Worm (Caenorhabditis elegans) whole organism, L4 larva: ENCODE results near the gene pxl-1.

Source experiments
- D1046.2 ChIP-seq: fragments of 200-800 bp; sonication (Bioruptor generic); IDR thresholded peaks from 2 replicates; pipeline ENCODE4 v1.3.6; 2022; ENCODE audit warnings: missing genetic modification characterization, missing compliant biosample characterization
- F49E8.2 ChIP-seq: sonication (generic microtip); optimal IDR thresholded peaks from 2 replicates; lab custom pipeline; 2016; ENCODE audit warnings: missing compliant biosample characterization, mild to moderate bottlenecking, missing genetic modification characterization, borderline replicate concordance
- R02D3.7 ChIP-seq: fragments of 150-350 bp; sonication (generic microtip); optimal IDR thresholded peaks from 3 replicates; lab custom pipeline; 2014; ENCODE audit warnings: missing biosample characterization, missing genetic modification characterization
- T20F7.1 ChIP-seq: fragments of 200-800 bp; sonication (Bioruptor generic); optimal IDR thresholded peaks from 2 replicates; lab custom pipeline; 2018; ENCODE audit warnings: mild to moderate bottlenecking, missing genetic modification characterization, missing compliant biosample characterization
- ZK337.2 ChIP-seq: fragments of 200-800 bp; sonication (Bioruptor generic); IDR thresholded peaks from 2 replicates; pipeline ENCODE4 v1.3.6; 2022; ENCODE audit warnings: missing genetic modification reagents, missing genetic modification characterization, missing compliant biosample characterization
- aha-1 ChIP-seq: fragments of 150-350 bp; peaks from one replicate; lab custom pipeline; 2014; ENCODE audit warnings: missing biosample characterization, missing genetic modification characterization
- aly-2 ChIP-seq: sonication (generic microtip); optimal IDR thresholded peaks from 2 replicates; lab custom pipeline; 2018; ENCODE audit warnings: missing biosample characterization, missing genetic modification characterization
- ceh-20 ChIP-seq: fragments of 200-800 bp; sonication (Bioruptor generic); IDR thresholded peaks from 2 replicates; pipeline ENCODE4 v1.3.6; 2022; ENCODE audit warnings: missing genetic modification reagents, missing genetic modification characterization, missing compliant biosample characterization
- ceh-28 ChIP-seq: fragments of 150-350 bp; optimal IDR thresholded peaks from 2 replicates; lab custom pipeline; 2014; ENCODE audit warnings: missing biosample characterization, missing genetic modification reagents, missing genetic modification characterization
- ceh-32 ChIP-seq: sonication (generic microtip); optimal IDR thresholded peaks from 2 replicates; lab custom pipeline; 2016; ENCODE audit warnings: mild to moderate bottlenecking, missing genetic modification characterization, missing compliant biosample characterization; ENCODE audit not compliant: poor library complexity
- ces-1 ChIP-seq: fragments of 150-350 bp; sonication (generic microtip); optimal IDR thresholded peaks from 4 replicates; lab custom pipeline; 2014; ENCODE audit warnings: missing biosample characterization, missing genetic modification reagents, missing genetic modification characterization
- cey-2 ChIP-seq: sonication (generic microtip); optimal IDR thresholded peaks from 3 replicates; lab custom pipeline; 2017; ENCODE audit warnings: missing genetic modification characterization, mild to moderate bottlenecking, missing compliant biosample characterization, antibody characterized with exemption, borderline replicate concordance; ENCODE audit not compliant: insufficient read depth
- daf-12 ChIP-seq: fragments of 150-350 bp; optimal IDR thresholded peaks from 2 replicates; lab custom pipeline; 2014; ENCODE audit warnings: missing biosample characterization, missing genetic modification reagents, missing genetic modification characterization
- daf-8 ChIP-seq: fragments of 200-800 bp; sonication (Bioruptor generic); IDR thresholded peaks from 2 replicates; pipeline ENCODE4 v1.3.6; 2022; ENCODE audit warnings: missing genetic modification characterization, missing compliant biosample characterization
- dmd-6 ChIP-seq: fragments of 200-800 bp; sonication (Bioruptor generic); IDR thresholded peaks from 2 replicates; pipeline ENCODE4 v1.3.6; 2022; ENCODE audit warnings: missing genetic modification reagents, missing genetic modification characterization, missing compliant biosample characterization
- hlh-30 ChIP-seq: sonication (generic microtip); optimal IDR thresholded peaks from 2 replicates; lab custom pipeline; 2017; ENCODE audit warnings: antibody characterized with exemption, mild to moderate bottlenecking, missing genetic modification characterization, missing compliant biosample characterization; ENCODE audit not compliant: insufficient read depth
- jun-1 ChIP-seq: fragments of 150-350 bp; optimal IDR thresholded peaks from 2 replicates; lab custom pipeline; 2014; ENCODE audit warnings: missing biosample characterization, missing genetic modification reagents, missing genetic modification characterization
- lim-7 ChIP-seq: fragments of 200-800 bp; sonication (Bioruptor generic); IDR thresholded peaks from 2 replicates; pipeline ENCODE4 v1.3.6; 2022; ENCODE audit warnings: missing genetic modification characterization, missing compliant biosample characterization
- lin-13 ChIP-seq: fragments of 150-350 bp; optimal IDR thresholded peaks from 2 replicates; lab custom pipeline; 2014; ENCODE audit warnings: missing biosample characterization, missing genetic modification reagents, missing genetic modification characterization
- lin-38 ChIP-seq: fragments of 200-800 bp; sonication (Bioruptor generic); IDR thresholded peaks from 2 replicates; pipeline ENCODE4 v1.3.6; 2022; ENCODE audit warnings: missing genetic modification reagents, missing genetic modification characterization, missing compliant biosample characterization
- lin-39 ChIP-seq: fragments of 150-350 bp; optimal IDR thresholded peaks from 2 replicates; lab custom pipeline; 2014; ENCODE audit warnings: missing biosample characterization, missing genetic modification reagents, missing genetic modification characterization
- lir-3 ChIP-seq: sonication (generic microtip); optimal IDR thresholded peaks from 2 replicates; lab custom pipeline; 2016; ENCODE audit warnings: mild to moderate bottlenecking, missing genetic modification characterization, missing compliant biosample characterization
- madf-5 ChIP-seq, 2 experiments: fragments of 200-800 bp; sonication (Bioruptor generic); IDR thresholded peaks; 2 replicates each; pipeline ENCODE4 v1.3.6; 2022; ENCODE audit warnings: missing compliant biosample characterization in 2 of 2, missing genetic modification characterization in 2 of 2
- madf-9 ChIP-seq: fragments of 200-800 bp; sonication (Bioruptor generic); conservative IDR thresholded peaks from 2 replicates; pipeline ENCODE4 v1.3.6; 2022; ENCODE audit warnings: missing genetic modification reagents, missing genetic modification characterization, missing compliant biosample characterization
- mdl-1 ChIP-seq, 2 experiments: fragments of 150-350 bp in 1 of 2; sonication (generic microtip) in 1 of 2; optimal IDR thresholded peaks; 2 replicates each; lab custom pipeline; 2014 to 2017; ENCODE audit warnings: missing biosample characterization in 2 of 2, missing genetic modification characterization in 2 of 2
- mdt-29 ChIP-seq: fragments of 200-800 bp; sonication (Bioruptor generic); IDR thresholded peaks from 2 replicates; pipeline ENCODE4 v1.3.6; 2022; ENCODE audit warnings: missing genetic modification reagents, missing genetic modification characterization, missing compliant biosample characterization
- mep-1 ChIP-seq: fragments of 150-350 bp; sonication (generic microtip); optimal IDR thresholded peaks from 3 replicates; lab custom pipeline; 2014; ENCODE audit warnings: missing biosample characterization, missing genetic modification characterization
- mes-2 ChIP-seq: sonication (generic microtip); optimal IDR thresholded peaks from 2 replicates; lab custom pipeline; 2016; ENCODE audit warnings: missing genotype, mild to moderate bottlenecking, missing genetic modification characterization, missing compliant biosample characterization; ENCODE audit not compliant: poor library complexity, severe bottlenecking
- mxl-2 ChIP-seq: fragments of 200-800 bp; sonication (Bioruptor generic); conservative IDR thresholded peaks from 2 replicates; pipeline ENCODE4 v1.3.6; 2022; ENCODE audit warnings: missing genetic modification reagents, missing genetic modification characterization, missing compliant biosample characterization
- nhr-102 ChIP-seq: sonication (generic microtip); optimal IDR thresholded peaks from 2 replicates; lab custom pipeline; 2016; ENCODE audit warnings: mild to moderate bottlenecking, missing genetic modification characterization, moderate library complexity, missing compliant biosample characterization
- nhr-28 ChIP-seq: fragments of 150-350 bp; optimal IDR thresholded peaks from 2 replicates; lab custom pipeline; 2014; ENCODE audit warnings: missing biosample characterization, missing genetic modification characterization
- nhr-42 ChIP-seq: fragments of 200-800 bp; sonication (Bioruptor generic); IDR thresholded peaks from 2 replicates; pipeline ENCODE4 v1.3.6; 2022; ENCODE audit warnings: missing genetic modification characterization, missing compliant biosample characterization
- nhr-48 ChIP-seq: sonication (generic microtip); optimal IDR thresholded peaks from 2 replicates; lab custom pipeline; 2016; ENCODE audit warnings: mild to moderate bottlenecking, missing genetic modification characterization, missing compliant biosample characterization
- nhr-6 ChIP-seq: fragments of 150-350 bp; optimal IDR thresholded peaks from 2 replicates; lab custom pipeline; 2014; ENCODE audit warnings: missing biosample characterization, missing genetic modification characterization
- nhr-77 ChIP-seq: fragments of 150-350 bp; optimal IDR thresholded peaks from 2 replicates; lab custom pipeline; 2014; ENCODE audit warnings: missing biosample characterization, missing genetic modification characterization
- pha-4 ChIP-seq, 2 experiments: fragments of 150-350 bp in 1 of 2; fragments of 200-800 bp in 1 of 2; sonication (Bioruptor generic) in 1 of 2; IDR thresholded peaks in 1 of 2; optimal IDR thresholded peaks in 1 of 2; 2 replicates each; pipeline versions ENCODE4 v1.3.6 to Lab custom; 2014 to 2022; ENCODE audit warnings: missing genetic modification characterization in 2 of 2, missing genetic modification reagents in 2 of 2, missing biosample characterization in 1 of 2, missing compliant biosample characterization in 1 of 2
- pqm-1 ChIP-seq: sonication (generic microtip); optimal IDR thresholded peaks from 2 replicates; lab custom pipeline; 2017; ENCODE audit warnings: missing biosample characterization, missing genetic modification characterization
- set-16 ChIP-seq: fragments of 200-800 bp; sonication (Bioruptor generic); IDR thresholded peaks from 2 replicates; pipeline ENCODE4 v1.3.6; 2022; ENCODE audit warnings: missing genetic modification reagents, missing genetic modification characterization, missing compliant biosample characterization
- tag-97 ChIP-seq: fragments of 200-800 bp; sonication (Bioruptor generic); IDR thresholded peaks from 2 replicates; pipeline ENCODE4 v1.3.6; 2022; ENCODE audit warnings: missing genetic modification characterization, missing compliant biosample characterization
- unc-39 ChIP-seq: sonication (generic microtip); optimal IDR thresholded peaks from 2 replicates; lab custom pipeline; 2017; ENCODE audit warnings: missing biosample characterization, missing genetic modification characterization
- unc-62 ChIP-seq, 3 experiments: fragments of 150-350 bp in 1 of 3; sonication (generic microtip); optimal IDR thresholded peaks in 2 of 3; peaks in 1 of 3; 1 replicate in 1 of 3; 2 replicates in 2 of 3; lab custom pipeline; 2014 to 2017; ENCODE audit warnings: missing biosample characterization in 3 of 3, missing genetic modification characterization in 3 of 3, missing genetic modification reagents in 3 of 3, missing genotype in 1 of 3
- zag-1 ChIP-seq: fragments of 150-350 bp; optimal IDR thresholded peaks from 2 replicates; lab custom pipeline; 2014; ENCODE audit warnings: missing biosample characterization, missing genetic modification characterization
- zfp-3 ChIP-seq: fragments of 200-800 bp; sonication (Bioruptor generic); conservative IDR thresholded peaks from 2 replicates; pipeline ENCODE4 v1.3.6; 2022; ENCODE audit warnings: missing genetic modification reagents, missing genetic modification characterization, missing compliant biosample characterization
- ztf-7 ChIP-seq: fragments of 150-350 bp; optimal IDR thresholded peaks from 2 replicates; lab custom pipeline; 2014; ENCODE audit warnings: missing biosample characterization, missing genetic modification characterization

pxl-1 gene

ce11 chrIII:5876140-5876675 lies 19.6 kb downstream of the pxl-1 start, which contains the start of gene aldo-2 (continued):
- TF ChIP-seq nhr-28 (tag; lab: Kevin White, UChicago) (peak; percentile 7), zag-1 (tag; lab: Kevin White, UChicago) (no peak), pqm-1 (tag; lab: Kevin White, UChicago) (no peak), madf-9 (GFP tag; lab: Robert Waterston, UW) (peak; percentile 40; the same call in 1 of the 2 replicates), unc-39 (no peak), ceh-28 (no peak), mdt-29 (no peak), lir-3 (tag; lab: Kevin White, UChicago) (no peak), dmd-6 (GFP tag; lab: Robert Waterston, UW) (peak; percentile 13; the same call in 1 of the 2 replicates), nhr-102 (tag; lab: Kevin White, UChicago) (no peak), ztf-7 (tag; lab: Kevin White, UChicago) (no peak), nhr-48 (tag; lab: Kevin White, UChicago) (no peak), aha-1 (tag; lab: Kevin White, UChicago) (no peak), set-16 (GFP tag; lab: Robert Waterston, UW) (no peak), cey-2 (tag; lab: Kevin White, UChicago) (no peak), daf-8 (GFP tag; lab: Robert Waterston, UW) (no peak), pha-4 (GFP tag; IDR thresholded peaks at IDR 0.05; lab: Robert Waterston, UW) (no peak), pha-4 (tag; optimal IDR thresholded peaks at IDR 0.05; lab: Kevin White, UChicago) (no peak), mxl-2 (GFP tag; lab: Robert Waterston, UW) (no peak), lim-7 (0 out of 2 replicates have a peak, but pooled peaks have one; percentile 27), tag-97 (no peak), madf-5 (GFP tag; IDR thresholded peaks at IDR 0.05; lab: Robert Waterston, UW) (no peak), nhr-42 (no peak), D1046.2 (GFP tag; lab: Robert Waterston, UW) (no peak), nhr-77 (no peak), ZK337.2 (GFP tag; lab: Robert Waterston, UW) (0 out of 2 replicates have a peak, but pooled peaks have one; percentile 19), unc-62 (GFP tag; optimal IDR thresholded peaks at IDR 0.05 in 1 of 2; lab: Kevin White, UChicago) (peak in 1 of 2 experiments; percentile 96), unc-62 (tag; optimal IDR thresholded peaks at IDR 0.05; lab: Kevin White, UChicago) (no peak), daf-12 (tag; lab: Kevin White, UChicago) (no peak), mes-2 (tag; lab: Kevin White, UChicago) (peak; percentile 12), ceh-32 (tag; lab: Kevin White, UChicago) (no peak), jun-1 (no peak), lin-38 (peak; percentile 76), mep-1 (tag; lab: Kevin White, UChicago) (peak; percentile 46), lin-39 (tag; lab: Kevin White, UChicago) (no peak), nhr-6 (tag; lab: Kevin White, UChicago) (no peak), T20F7.1 (GFP tag; lab: Kevin White, UChicago) (no peak), aly-2 (tag; lab: Kevin White, UChicago) (no peak), F49E8.2 (no peak), R02D3.7 (tag; lab: Kevin White, UChicago) (no peak), lin-13 (GFP tag; lab: Kevin White, UChicago) (peak; percentile 32), hlh-30 (peak; percentile 36), zfp-3 (GFP tag; lab: Robert Waterston, UW) (no peak), ces-1 (no peak), mdl-1 (tag; optimal IDR thresholded peaks at IDR 0.05; lab: Kevin White, UChicago) (peak in 1 of 2 experiments; percentile 21), ceh-20 (GFP tag; lab: Robert Waterston, UW) (no peak)
